Fruit fly (Drosophila melanogaster): ENCODE data around the gene CG32163.

DNA sequence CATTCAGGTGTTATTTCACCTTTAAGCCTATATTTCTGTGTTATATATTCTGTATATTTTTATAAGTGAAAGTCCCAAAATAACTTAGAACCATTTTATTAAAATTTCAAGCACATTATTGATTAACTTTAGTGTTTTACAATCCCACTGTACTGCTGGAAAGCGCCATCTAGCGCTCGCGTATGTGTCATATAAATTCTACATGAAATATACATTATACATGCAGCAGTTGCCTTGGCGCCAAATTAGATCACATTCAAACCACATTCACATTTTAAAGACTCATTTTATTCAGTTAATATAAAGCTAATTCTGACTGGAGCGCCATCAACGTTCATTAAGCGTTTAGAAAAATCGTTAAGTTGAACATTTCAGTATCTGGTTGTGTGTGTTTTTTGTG lies 23.6 kb upstream of the CG32163 start:
- TF ChIP-seq CG1621 (tag; optimal IDR thresholded peaks at IDR 0.05) (no peak), Ets96B (tag; optimal IDR thresholded peaks at IDR 0.05) (no peak), Gug (GFP tag; IDR thresholded peaks at IDR 0.05) (no peak), CG15336 (GFP tag; IDR thresholded peaks at IDR 0.05) (no peak), Eip78C (GFP tag) (no peak), Eip75B (GFP tag; optimal IDR thresholded peaks at IDR 0.05) (no peak), Hr39 (GFP tag; optimal IDR thresholded peaks at IDR 0.05) (no peak), CG6792 (GFP tag; optimal IDR thresholded peaks at IDR 0.05) (no peak)
